Worm (Caenorhabditis elegans) whole organism, midembryonic: ENCODE results near the gene F56D6.13.
"Not testable (repeated sequence)": the region's sequence is repeated elsewhere in the genome, so short reads cannot be mapped to it uniquely, and the experiment has no call there.

Experiments
- cog-1 ChIP-seq: sonication (generic microtip); optimal IDR thresholded peaks from 2 replicates; lab custom pipeline; 2016; ENCODE audit warnings: missing genetic modification characterization, missing compliant biosample characterization
- flt-1 ChIP-seq: fragments of 200-800 bp; sonication (Bioruptor generic); IDR thresholded peaks from 2 replicates; pipeline ENCODE4 v1.3.6; 2022; ENCODE audit warnings: missing genetic modification characterization, missing compliant biosample characterization
- klf-2 ChIP-seq: fragments of 200-800 bp; sonication (Bioruptor generic); conservative IDR thresholded peaks from 2 replicates; pipeline ENCODE4 v1.3.6; 2022; ENCODE audit warnings: missing genetic modification reagents, missing genetic modification characterization, missing compliant biosample characterization
- med-1 ChIP-seq: sonication (generic microtip); optimal IDR thresholded peaks from 2 replicates; lab custom pipeline; 2017; ENCODE audit warnings: missing genetic modification characterization, mild to moderate bottlenecking, missing compliant biosample characterization, antibody characterized with exemption, missing genetic modification reagents; ENCODE audit not compliant: insufficient read depth
- ref-1 ChIP-seq: fragments of 200-800 bp; sonication (Bioruptor generic); conservative IDR thresholded peaks from 2 replicates; pipeline ENCODE4 v1.3.6; 2022; ENCODE audit warnings: missing genetic modification reagents, missing genetic modification characterization, missing compliant biosample characterization
- tab-1 ChIP-seq: fragments of 200-800 bp; sonication (Bioruptor generic); IDR thresholded peaks from 2 replicates; pipeline ENCODE4 v1.3.6; 2022; ENCODE audit warnings: missing genetic modification characterization, missing compliant biosample characterization
- ztf-23 ChIP-seq: fragments of 200-800 bp; sonication (Bioruptor generic); IDR thresholded peaks from 2 replicates; pipeline ENCODE4 v1.3.6; 2022; ENCODE audit warnings: missing genetic modification reagents, missing genetic modification characterization, missing compliant biosample characterization
- ztf-29 ChIP-seq: fragments of 200-800 bp; sonication (Bioruptor generic); IDR thresholded peaks from 2 replicates; pipeline ENCODE4 v1.3.6; 2022; ENCODE audit warnings: missing genetic modification reagents, missing genetic modification characterization, missing compliant biosample characterization

- not testable (repeated sequence) for TF ChIP-seq flt-1; klf-2 (GFP tag; lab: Robert Waterston, UW); ztf-23 (GFP tag; lab: Robert Waterston, UW); ztf-29 (GFP tag; lab: Robert Waterston, UW); tab-1 (GFP tag; lab: Robert Waterston, UW); med-1 (GFP tag; lab: Kevin White, UChicago); cog-1 (tag; lab: Kevin White, UChicago); ref-1 (GFP tag; lab: Robert Waterston, UW)
These were observed 23.2 kb downstream of the F56D6.13 start, which contains the start of gene clec-70 for ce11 chrIV:3932408-3932807.
